Fruit fly (Drosophila melanogaster): ENCODE data around the gene CG10365.
A peak's percentile ranks its signal among the peaks of the same experiment; 100 is the strongest.

Gene CG10365

DNA sequence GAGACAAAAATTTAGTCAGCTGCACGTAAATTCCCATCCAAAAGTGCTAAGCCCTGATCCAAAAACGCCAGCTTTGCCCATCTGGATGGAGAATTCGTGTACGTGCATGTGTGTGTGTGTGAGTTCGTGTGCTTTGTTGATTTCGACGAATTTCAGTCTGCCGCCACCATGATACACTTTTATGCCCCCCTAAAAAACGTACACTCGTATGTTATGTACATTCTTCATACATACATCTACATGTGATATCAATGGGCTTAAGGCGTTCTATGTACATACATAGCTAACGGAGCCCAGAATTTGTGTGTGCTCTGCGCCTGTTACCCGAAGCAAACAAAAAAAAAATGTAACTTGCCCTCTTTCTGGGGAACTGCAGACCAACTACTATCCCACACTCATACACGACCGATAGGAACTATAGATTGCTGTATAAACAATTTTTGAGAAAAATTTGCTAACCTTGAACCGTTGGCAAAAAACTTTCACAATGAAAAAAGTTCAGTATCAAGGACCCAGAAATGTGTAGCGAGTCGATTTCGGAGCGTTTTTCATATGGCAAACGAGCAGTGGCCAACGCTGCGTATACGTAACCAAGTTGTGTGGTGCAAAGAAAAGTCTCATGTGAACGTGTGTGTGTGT lies 2.7 kb downstream of the CG10365 start:
- TF ChIP-seq woc (GFP tag; optimal IDR thresholded peaks at IDR 0.05) (no peak), lola (GFP tag; optimal IDR thresholded peaks at IDR 0.05) (no peak), OdsH (GFP tag; optimal IDR thresholded peaks at IDR 0.05) (peak; percentile 43), Hr83 (GFP tag; optimal IDR thresholded peaks at IDR 0.05; ENCODE audit: poor library complexity, severe bottlenecking) (peak; percentile 21), HLH106 (tag; optimal IDR thresholded peaks at IDR 0.05) (no peak), Sp1 (GFP tag; optimal IDR thresholded peaks at IDR 0.05) (peak; percentile 8), br (GFP tag; optimal IDR thresholded peaks at IDR 0.05) (peak; percentile 42), Hnf4 (GFP tag; optimal IDR thresholded peaks at IDR 0.05) (peak; percentile 0), h (GFP tag; optimal IDR thresholded peaks at IDR 0.05) (peak; percentile 62), Rel (GFP tag; optimal IDR thresholded peaks at IDR 0.05) (no peak), Rel (tag; optimal IDR thresholded peaks at IDR 0.05) (peak; percentile 85), pan (optimal IDR thresholded peaks at IDR 0.05) (no peak), psq (GFP tag; optimal IDR thresholded peaks at IDR 0.05) (no peak), Mio (GFP tag; optimal IDR thresholded peaks at IDR 0.05) (no peak), tai (GFP tag; optimal IDR thresholded peaks at IDR 0.05) (no peak), CrebA (GFP tag; optimal IDR thresholded peaks at IDR 0.05; ENCODE audit: borderline replicate concordance) (peak; percentile 44), jim (GFP tag; optimal IDR thresholded peaks at IDR 0.05) (no peak), Vsx2 (GFP tag; optimal IDR thresholded peaks at IDR 0.05; ENCODE audit: partially characterized antibody) (no peak)

DNA sequence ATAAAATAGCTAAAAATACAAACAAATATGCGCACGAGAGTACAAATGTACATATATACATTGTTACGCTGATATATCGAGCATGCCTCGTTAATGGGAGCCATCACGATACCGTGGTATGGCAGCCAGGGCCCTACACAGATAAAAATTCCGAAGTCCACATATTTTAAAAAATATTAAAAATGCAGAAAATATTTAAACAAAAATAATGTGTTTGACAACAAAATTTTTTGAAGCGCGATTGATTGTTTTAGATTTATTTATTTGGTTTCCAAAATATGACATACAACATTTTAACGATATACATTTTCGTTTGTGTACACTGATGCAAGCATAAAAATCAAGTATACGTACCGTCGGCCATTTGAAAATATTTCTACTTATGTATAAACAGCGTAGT lies 3.6 kb downstream of the CG10365 start:
- TF ChIP-seq brk (GFP tag; optimal IDR thresholded peaks at IDR 0.05) = peak; percentile 55
- TF ChIP-seq Hr83 (GFP tag; optimal IDR thresholded peaks at IDR 0.05; ENCODE audit: poor library complexity, severe bottlenecking) = no peak
- TF ChIP-seq Vsx2 (GFP tag; optimal IDR thresholded peaks at IDR 0.05; ENCODE audit: partially characterized antibody) = no peak
- TF ChIP-seq Mio (GFP tag; optimal IDR thresholded peaks at IDR 0.05) = no peak
- TF ChIP-seq CG32264 (GFP tag; optimal IDR thresholded peaks at IDR 0.05) = peak; percentile 45
- TF ChIP-seq OdsH (GFP tag; optimal IDR thresholded peaks at IDR 0.05) = peak; percentile 83
- no peak for TF ChIP-seq Myc (optimal IDR thresholded peaks at IDR 0.05)
- TF ChIP-seq pan (optimal IDR thresholded peaks at IDR 0.05) = no peak
- TF ChIP-seq dmrt93B (GFP tag; optimal IDR thresholded peaks at IDR 0.05) = peak; percentile 8
- TF ChIP-seq Jra (GFP tag; optimal IDR thresholded peaks at IDR 0.05) = peak; percentile 19
- TF ChIP-seq Dif (GFP tag; optimal IDR thresholded peaks at IDR 0.05; ENCODE audit: partially characterized antibody) = no peak
- peak; percentile 83 for TF ChIP-seq h (GFP tag; optimal IDR thresholded peaks at IDR 0.05)
- peak; percentile 54 for TF ChIP-seq HLH106 (tag; optimal IDR thresholded peaks at IDR 0.05)
- no peak for TF ChIP-seq lola (GFP tag; optimal IDR thresholded peaks at IDR 0.05)
- TF ChIP-seq Dfd (GFP tag; optimal IDR thresholded peaks at IDR 0.05) = no peak
- no peak for TF ChIP-seq Abd-B (GFP tag; optimal IDR thresholded peaks at IDR 0.05)
- no peak for TF ChIP-seq N (GFP tag; optimal IDR thresholded peaks at IDR 0.05)
- peak; percentile 26 for TF ChIP-seq woc (GFP tag; optimal IDR thresholded peaks at IDR 0.05)
- TF ChIP-seq rgr (GFP tag; optimal IDR thresholded peaks at IDR 0.05) = peak; percentile 82
- no peak for TF ChIP-seq CrebA (GFP tag; optimal IDR thresholded peaks at IDR 0.05; ENCODE audit: borderline replicate concordance)
- peak; percentile 8 for TF ChIP-seq Rel (GFP tag; optimal IDR thresholded peaks at IDR 0.05)
- TF ChIP-seq Rel (tag; optimal IDR thresholded peaks at IDR 0.05) = no peak
- TF ChIP-seq ey (GFP tag; optimal IDR thresholded peaks at IDR 0.05) = peak; percentile 68
- TF ChIP-seq br (GFP tag; optimal IDR thresholded peaks at IDR 0.05) = peak; percentile 71
- no peak for TF ChIP-seq usp (GFP tag; optimal IDR thresholded peaks at IDR 0.05)
- TF ChIP-seq Hr78 (GFP tag; optimal IDR thresholded peaks at IDR 0.05) = no peak
- no peak for TF ChIP-seq jim (GFP tag; optimal IDR thresholded peaks at IDR 0.05)
- no peak for TF ChIP-seq CG9705 (GFP tag; optimal IDR thresholded peaks at IDR 0.05)
- no peak for TF ChIP-seq dsf (GFP tag; optimal IDR thresholded peaks at IDR 0.05; ENCODE audit: borderline replicate concordance)
- peak; percentile 55 for TF ChIP-seq Hnf4 (GFP tag; optimal IDR thresholded peaks at IDR 0.05)
- peak; percentile 85 for TF ChIP-seq sv (GFP tag; optimal IDR thresholded peaks at IDR 0.05)
- no peak for TF ChIP-seq GATAd (GFP tag; optimal IDR thresholded peaks at IDR 0.05)
- peak in 1 of 2 experiments; percentile 82 for TF ChIP-seq foxo (GFP tag; optimal IDR thresholded peaks at IDR 0.05)
- peak; percentile 57 for TF ChIP-seq Sp1 (GFP tag; optimal IDR thresholded peaks at IDR 0.05)
- TF ChIP-seq fru (GFP tag; optimal IDR thresholded peaks at IDR 0.05) = peak; percentile 81
- peak; percentile 48 for TF ChIP-seq sage (GFP tag; optimal IDR thresholded peaks at IDR 0.05)
- no peak for TF ChIP-seq tai (GFP tag; optimal IDR thresholded peaks at IDR 0.05)
- TF ChIP-seq dl (GFP tag; optimal IDR thresholded peaks at IDR 0.05; ENCODE audit: insufficient read depth in 1 of 2, partially characterized antibody in 2 of 2) = no peak
- peak; percentile 58 for TF ChIP-seq psq (GFP tag; optimal IDR thresholded peaks at IDR 0.05)

Measured in whole organism, wandering third instar larva.